ENCODE assay signal across 1 fruit fly cellular context in genomic region chr3R:9705008-9705628, dm6.
TF ChIP-seq lines count a peak whose summit lies in the region.

Gene Unc-115a (minus strand): TSS chr3R:9705417.

TF ChIP-seq in whole organism, embryonic, 481 proteins besides CTCF, POLR2A, EP300 and RAD21 (continued from another document and continues in another):
- TF ChIP-seq az2 (GFP tag; optimal IDR thresholded peaks at IDR 0.05; lab: Kevin White, UChicago) (no peak), CG2678 (tag; optimal IDR thresholded peaks at IDR 0.05; lab: Kevin White, UChicago) (no peak), CG17186 (GFP tag; optimal IDR thresholded peaks at IDR 0.05; lab: Kevin White, UChicago) (peak; percentile 2), Dip2 (GFP tag; IDR thresholded peaks at IDR 0.05; lab: Robert Waterston, UW) (no peak), knrl (GFP tag; IDR thresholded peaks at IDR 0.05; lab: Robert Waterston, UW; ENCODE audit: partially characterized antibody) (no peak), H2.0 (GFP tag; IDR thresholded peaks at IDR 0.05; lab: Robert Waterston, UW) (no peak), tio (GFP tag; optimal IDR thresholded peaks at IDR 0.05; lab: Kevin White, UChicago) (no peak), CG15073 (GFP tag; optimal IDR thresholded peaks at IDR 0.05; lab: Kevin White, UChicago) (no peak), dmrt11E (tag; optimal IDR thresholded peaks at IDR 0.05; lab: Kevin White, UChicago) (peak; percentile 17), zen2 (GFP tag; IDR thresholded peaks at IDR 0.05; lab: Robert Waterston, UW; ENCODE audit: partially characterized antibody) (no peak), CG2875 (GFP tag; optimal IDR thresholded peaks at IDR 0.05; lab: Kevin White, UChicago) (peak; percentile 27), pan (optimal IDR thresholded peaks at IDR 0.05; lab: Kevin White, UChicago) (no peak), pan (GFP tag; optimal IDR thresholded peaks at IDR 0.05 in 1 of 2, IDR thresholded peaks at IDR 0.05 in 1 of 2) (no peak), yki (optimal IDR thresholded peaks at IDR 0.05; lab: Kevin White, UChicago) (no peak), Nf-YC (tag; optimal IDR thresholded peaks at IDR 0.05; lab: Kevin White, UChicago) (peak; percentile 32), ham (GFP tag; IDR thresholded peaks at IDR 0.05; lab: Robert Waterston, UW) (no peak), sima (GFP tag; optimal IDR thresholded peaks at IDR 0.05; lab: Kevin White, UChicago) (no peak), CG30020 (tag; optimal IDR thresholded peaks at IDR 0.05; lab: Kevin White, UChicago) (peak; percentile 34), Hmr (GFP tag; optimal IDR thresholded peaks at IDR 0.05; lab: Kevin White, UChicago) (peak; percentile 83), emc (GFP tag; optimal IDR thresholded peaks at IDR 0.05; lab: Kevin White, UChicago) (no peak), CG3281 (GFP tag; optimal IDR thresholded peaks at IDR 0.05; lab: Kevin White, UChicago) (no peak), repo (GFP tag; optimal IDR thresholded peaks at IDR 0.05; lab: Kevin White, UChicago) (peak; percentile 61), CG2120 (GFP tag; optimal IDR thresholded peaks at IDR 0.05; lab: Kevin White, UChicago) (peak; percentile 69), CG33213 (GFP tag; optimal IDR thresholded peaks at IDR 0.05; lab: Kevin White, UChicago) (peak; percentile 76), CG11723 (GFP tag; optimal IDR thresholded peaks at IDR 0.05; lab: Kevin White, UChicago) (no peak), Med (GFP tag; lab: Kevin White, UChicago) (peak; percentile 93), Six4 (GFP tag; optimal IDR thresholded peaks at IDR 0.05; lab: Kevin White, UChicago) (peak; percentile 23), Ssrp (tag; optimal IDR thresholded peaks at IDR 0.05; lab: Kevin White, UChicago) (no peak), Neu2 (GFP tag; optimal IDR thresholded peaks at IDR 0.05; lab: Kevin White, UChicago; ENCODE audit: borderline replicate concordance) (no peak), bowl (GFP tag; IDR thresholded peaks at IDR 0.05; lab: Robert Waterston, UW) (no peak), Doc3 (GFP tag; IDR thresholded peaks at IDR 0.05; lab: Robert Waterston, UW; ENCODE audit: partially characterized antibody) (no peak), CG14710 (tag; optimal IDR thresholded peaks at IDR 0.05; lab: Kevin White, UChicago) (peak; percentile 75), CG4424 (GFP tag; optimal IDR thresholded peaks at IDR 0.05; lab: Kevin White, UChicago) (no peak), Ets65A (GFP tag; lab: Kevin White, UChicago) (peak; percentile 90), Fer2 (tag; optimal IDR thresholded peaks at IDR 0.05; lab: Kevin White, UChicago) (no peak), abd-A (tag; optimal IDR thresholded peaks at IDR 0.05; lab: Kevin White, UChicago) (no peak), CG6272 (GFP tag; IDR thresholded peaks at IDR 0.05; lab: Robert Waterston, UW) (peak; percentile 30; the same call in 1 of the 2 replicates), CG15514 (GFP tag; optimal IDR thresholded peaks at IDR 0.05; lab: Kevin White, UChicago) (peak; percentile 85), pfk (GFP tag; optimal IDR thresholded peaks at IDR 0.05; lab: Kevin White, UChicago) (no peak), dysf (GFP tag; IDR thresholded peaks at IDR 0.05; lab: Robert Waterston, UW) (no peak), Dbx (GFP tag; IDR thresholded peaks at IDR 0.05; lab: Robert Waterston, UW) (no peak), CG12236 (GFP tag; optimal IDR thresholded peaks at IDR 0.05; lab: Kevin White, UChicago) (peak; percentile 43), CG12744 (GFP tag; optimal IDR thresholded peaks at IDR 0.05; lab: Kevin White, UChicago) (peak; percentile 58), CG6683 (GFP tag; optimal IDR thresholded peaks at IDR 0.05; lab: Kevin White, UChicago) (no peak), Sin3A (optimal IDR thresholded peaks at IDR 0.05; lab: Kevin White, UChicago) (peak; percentile 38), CG11093 (GFP tag; IDR thresholded peaks at IDR 0.05; lab: Robert Waterston, UW) (0 out of 3 replicates have a peak, but pooled peaks have one; percentile 12), lab (GFP tag; optimal IDR thresholded peaks at IDR 0.05; lab: Kevin White, UChicago) (no peak), pita (GFP tag; optimal IDR thresholded peaks at IDR 0.05; lab: Kevin White, UChicago) (peak; percentile 99), nerfin-2 (GFP tag; IDR thresholded peaks at IDR 0.05; lab: Robert Waterston, UW; ENCODE audit: partially characterized antibody) (no peak), vvl (GFP tag; IDR thresholded peaks at IDR 0.05; lab: Robert Waterston, UW) (no peak), fd102C (GFP tag; optimal IDR thresholded peaks at IDR 0.05; lab: Kevin White, UChicago) (peak; percentile 22), CG1233 (GFP tag; optimal IDR thresholded peaks at IDR 0.05; lab: Kevin White, UChicago) (peak; percentile 5), CG14667 (GFP tag; IDR thresholded peaks at IDR 0.05; lab: Robert Waterston, UW) (no peak), CG32767 (GFP tag; IDR thresholded peaks at IDR 0.05; lab: Robert Waterston, UW) (no peak), Max (GFP tag; optimal IDR thresholded peaks at IDR 0.05; lab: Kevin White, UChicago) (peak; percentile 41), vfl (GFP tag; optimal IDR thresholded peaks at IDR 0.05; lab: Kevin White, UChicago) (peak; percentile 39), CG11247 (GFP tag; IDR thresholded peaks at IDR 0.05; lab: Robert Waterston, UW) (no peak), Hr51 (GFP tag; optimal IDR thresholded peaks at IDR 0.05; lab: Kevin White, UChicago) (peak in 1 of 2 experiments; percentile 6), Lim3 (GFP tag; IDR thresholded peaks at IDR 0.05; lab: Robert Waterston, UW) (no peak), CG18764 (GFP tag; optimal IDR thresholded peaks at IDR 0.05; lab: Kevin White, UChicago) (peak; percentile 20), sc (optimal IDR thresholded peaks at IDR 0.05; lab: Kevin White, UChicago) (no peak), sc (GFP tag; optimal IDR thresholded peaks at IDR 0.05; lab: Kevin White, UChicago) (no peak), CG4328 (GFP tag; optimal IDR thresholded peaks at IDR 0.05; lab: Kevin White, UChicago) (no peak), CG6689 (GFP tag; IDR thresholded peaks at IDR 0.05; lab: Robert Waterston, UW) (no peak), PHDP (tag; optimal IDR thresholded peaks at IDR 0.05; lab: Kevin White, UChicago) (peak; percentile 38), insv (GFP tag; optimal IDR thresholded peaks at IDR 0.05; lab: Kevin White, UChicago) (peak in 1 of 2 experiments; percentile 87), sna (GFP tag; IDR thresholded peaks at IDR 0.05; lab: Robert Waterston, UW; ENCODE audit: partially characterized antibody) (no peak), pho (GFP tag; optimal IDR thresholded peaks at IDR 0.05; lab: Kevin White, UChicago) (peak; percentile 80), CG17568 (GFP tag; optimal IDR thresholded peaks at IDR 0.05; lab: Kevin White, UChicago) (no peak), CG6854 (GFP tag; optimal IDR thresholded peaks at IDR 0.05; lab: Kevin White, UChicago) (peak; percentile 28), prd (optimal IDR thresholded peaks at IDR 0.05; lab: Kevin White, UChicago) (no peak), prd (GFP tag; IDR thresholded peaks at IDR 0.05; lab: Robert Waterston, UW) (no peak), Sox102F (GFP tag; optimal IDR thresholded peaks at IDR 0.05; lab: Kevin White, UChicago) (no peak), CG9609 (GFP tag; optimal IDR thresholded peaks at IDR 0.05; lab: Kevin White, UChicago) (peak; percentile 9), nom (GFP tag; optimal IDR thresholded peaks at IDR 0.05; lab: Kevin White, UChicago) (no peak), CG10462 (GFP tag; optimal IDR thresholded peaks at IDR 0.05; lab: Kevin White, UChicago) (peak; percentile 46), CG31441 (GFP tag; IDR thresholded peaks at IDR 0.05; lab: Robert Waterston, UW) (no peak), Hand (GFP tag; optimal IDR thresholded peaks at IDR 0.05; lab: Kevin White, UChicago) (peak; percentile 28), zf30C (GFP tag; optimal IDR thresholded peaks at IDR 0.05; lab: Kevin White, UChicago) (peak; percentile 30), Nf-YB (GFP tag; optimal IDR thresholded peaks at IDR 0.05; lab: Kevin White, UChicago) (no peak), fu2 (GFP tag; optimal IDR thresholded peaks at IDR 0.05; lab: Kevin White, UChicago) (no peak), cg (GFP tag; optimal IDR thresholded peaks at IDR 0.05; lab: Kevin White, UChicago) (peak; percentile 93), E2f2 (GFP tag; IDR thresholded peaks at IDR 0.05; lab: Robert Waterston, UW) (no peak), Camta (GFP tag; optimal IDR thresholded peaks at IDR 0.05; lab: Kevin White, UChicago) (peak; percentile 34), tna (GFP tag; IDR thresholded peaks at IDR 0.05; lab: Robert Waterston, UW; ENCODE audit: partially characterized antibody) (no peak), CG15601 (tag; optimal IDR thresholded peaks at IDR 0.05; lab: Kevin White, UChicago) (peak; percentile 73), CG8765 (GFP tag; IDR thresholded peaks at IDR 0.05; lab: Robert Waterston, UW) (no peak), row (GFP tag; IDR thresholded peaks at IDR 0.05; lab: Robert Waterston, UW) (no peak), CG8290 (GFP tag; optimal IDR thresholded peaks at IDR 0.05; lab: Kevin White, UChicago) (peak; percentile 12), CG8290 (tag; optimal IDR thresholded peaks at IDR 0.05; lab: Kevin White, UChicago) (peak in 1 of 2 experiments; percentile 86), Bdp1 (GFP tag; optimal IDR thresholded peaks at IDR 0.05; lab: Kevin White, UChicago) (peak; percentile 40), Ptx1 (GFP tag; IDR thresholded peaks at IDR 0.05; lab: Robert Waterston, UW) (no peak), Fer1 (GFP tag; optimal IDR thresholded peaks at IDR 0.05; lab: Kevin White, UChicago) (peak; percentile 23), mam (GFP tag; optimal IDR thresholded peaks at IDR 0.05; lab: Kevin White, UChicago) (peak; percentile 37), CG11456 (GFP tag; IDR thresholded peaks at IDR 0.05; lab: Robert Waterston, UW) (no peak), cad (GFP tag; optimal IDR thresholded peaks at IDR 0.05; lab: Kevin White, UChicago) (no peak), CG2202 (tag; optimal IDR thresholded peaks at IDR 0.05; lab: Kevin White, UChicago) (peak; percentile 3), gt (GFP tag; IDR thresholded peaks at IDR 0.05; lab: Robert Waterston, UW) (no peak), crp (GFP tag; optimal IDR thresholded peaks at IDR 0.05; lab: Kevin White, UChicago) (peak in 1 of 2 experiments; percentile 42), fd3F (GFP tag; optimal IDR thresholded peaks at IDR 0.05; lab: Kevin White, UChicago) (no peak), Ets97D (GFP tag; optimal IDR thresholded peaks at IDR 0.05; lab: Kevin White, UChicago) (peak; percentile 92), grn (GFP tag; optimal IDR thresholded peaks at IDR 0.05; lab: Kevin White, UChicago) (peak; percentile 70), gsb (GFP tag; IDR thresholded peaks at IDR 0.05; lab: Robert Waterston, UW) (no peak), CG18011 (GFP tag; optimal IDR thresholded peaks at IDR 0.05; lab: Kevin White, UChicago) (no peak), Eip74EF (GFP tag; optimal IDR thresholded peaks at IDR 0.05; lab: Kevin White, UChicago) (peak in 1 of 2 experiments; percentile 39), Stat92E (GFP tag; optimal IDR thresholded peaks at IDR 0.05; lab: Kevin White, UChicago) (peak in 1 of 3 experiments; percentile 53), en (GFP tag; optimal IDR thresholded peaks at IDR 0.05; lab: Kevin White, UChicago) (no peak), Hsf (GFP tag; optimal IDR thresholded peaks at IDR 0.05; lab: Kevin White, UChicago) (peak; percentile 51), Rfx (GFP tag; IDR thresholded peaks at IDR 0.05; lab: Robert Waterston, UW) (no peak), tx (GFP tag; optimal IDR thresholded peaks at IDR 0.05; lab: Kevin White, UChicago) (peak; percentile 12), ind (GFP tag; optimal IDR thresholded peaks at IDR 0.05; lab: Kevin White, UChicago) (no peak), CG6813 (GFP tag; optimal IDR thresholded peaks at IDR 0.05; lab: Kevin White, UChicago) (peak; percentile 54), CG1792 (GFP tag; optimal IDR thresholded peaks at IDR 0.05; lab: Kevin White, UChicago) (no peak), psq (GFP tag; optimal IDR thresholded peaks at IDR 0.05; lab: Kevin White, UChicago) (peak; percentile 23), CG6791 (GFP tag; IDR thresholded peaks at IDR 0.05; lab: Robert Waterston, UW; ENCODE audit: partially characterized antibody) (no peak), chinmo (GFP tag; IDR thresholded peaks at IDR 0.05; lab: Robert Waterston, UW; ENCODE audit: partially characterized antibody) (no peak), B-H2 (GFP tag; optimal IDR thresholded peaks at IDR 0.05; lab: Kevin White, UChicago) (peak; percentile 78), jigr1 (GFP tag; IDR thresholded peaks at IDR 0.05; lab: Robert Waterston, UW) (no peak), pros (GFP tag; optimal IDR thresholded peaks at IDR 0.05; lab: Kevin White, UChicago) (peak; percentile 97), seq (GFP tag; IDR thresholded peaks at IDR 0.05; lab: Robert Waterston, UW) (no peak), lilli (GFP tag; optimal IDR thresholded peaks at IDR 0.05; lab: Kevin White, UChicago) (peak; percentile 39), dmrt99B (tag; optimal IDR thresholded peaks at IDR 0.05; lab: Kevin White, UChicago) (no peak), Trl (optimal IDR thresholded peaks at IDR 0.05; lab: Kevin White, UChicago) (no peak), Trl (GFP tag; optimal IDR thresholded peaks at IDR 0.05; lab: Kevin White, UChicago) (peak; percentile 30), Abd-B (GFP tag; optimal IDR thresholded peaks at IDR 0.05; lab: Kevin White, UChicago) (no peak), ac (GFP tag; optimal IDR thresholded peaks at IDR 0.05; lab: Kevin White, UChicago) (no peak), so (GFP tag; IDR thresholded peaks at IDR 0.05; lab: Robert Waterston, UW) (no peak), Usf (GFP tag; optimal IDR thresholded peaks at IDR 0.05; lab: Kevin White, UChicago) (no peak), CG13775 (GFP tag; optimal IDR thresholded peaks at IDR 0.05; lab: Kevin White, UChicago) (peak; percentile 36), Chrac-16 (GFP tag; optimal IDR thresholded peaks at IDR 0.05; lab: Kevin White, UChicago) (no peak), CG16779 (GFP tag; IDR thresholded peaks at IDR 0.05; lab: Robert Waterston, UW) (no peak), Dad (GFP tag; optimal IDR thresholded peaks at IDR 0.05; lab: Kevin White, UChicago) (no peak), CG16813 (GFP tag; IDR thresholded peaks at IDR 0.05; lab: Robert Waterston, UW; ENCODE audit: partially characterized antibody) (no peak), Doc2 (GFP tag; IDR thresholded peaks at IDR 0.05; lab: Robert Waterston, UW) (no peak), MBD-R2 (GFP tag; IDR thresholded peaks at IDR 0.05; lab: Robert Waterston, UW) (no peak), z (GFP tag; IDR thresholded peaks at IDR 0.05; lab: Robert Waterston, UW) (no peak)
